Fruit fly (Drosophila melanogaster): ENCODE data around the gene CG4565.

CG4565 gene

DNA sequence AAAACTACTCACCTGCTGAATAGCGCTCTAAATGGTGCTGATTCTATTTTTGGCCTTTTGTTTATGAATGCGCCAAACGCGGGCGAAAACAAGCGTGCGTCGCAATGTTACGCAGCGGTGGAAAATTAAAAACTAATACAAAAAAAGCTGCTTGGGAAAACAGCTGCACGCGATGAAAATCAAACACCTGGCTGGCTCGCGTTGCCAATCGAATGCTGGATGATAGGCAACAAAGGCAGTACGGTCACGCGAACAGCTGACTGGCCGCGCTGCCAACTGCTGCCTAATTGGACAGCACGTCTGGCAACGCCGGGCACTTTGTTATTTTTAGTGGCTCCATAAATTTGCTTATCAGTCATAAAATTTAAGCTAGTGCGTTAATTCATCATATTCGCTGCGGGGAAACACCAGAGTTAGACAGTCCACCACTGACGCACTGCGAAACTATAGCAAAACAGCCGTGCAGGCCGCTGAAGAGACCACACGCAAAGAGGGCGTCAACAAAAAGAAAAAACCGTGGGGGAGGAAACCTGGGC lies 16.0 kb downstream of the CG4565 start, which contains the start of the genes SelR and Tsp86D (continued):
- TF ChIP-seq NfI (GFP tag; optimal IDR thresholded peaks at IDR 0.05) (peak; percentile 25), CG2678 (tag; optimal IDR thresholded peaks at IDR 0.05) (peak; percentile 43), CG1233 (GFP tag; optimal IDR thresholded peaks at IDR 0.05) (peak; percentile 48), CG7987 (GFP tag; optimal IDR thresholded peaks at IDR 0.05) (peak; percentile 64), MESR4 (GFP tag; optimal IDR thresholded peaks at IDR 0.05) (peak; percentile 87), Doc3 (GFP tag; IDR thresholded peaks at IDR 0.05; ENCODE audit: partially characterized antibody) (peak; percentile 40; the same call in 2 of the 3 replicates), mam (GFP tag; optimal IDR thresholded peaks at IDR 0.05) (no peak), kah (GFP tag; optimal IDR thresholded peaks at IDR 0.05) (peak; percentile 78), ranshi (GFP tag; IDR thresholded peaks at IDR 0.05) (no peak), D19A (tag; optimal IDR thresholded peaks at IDR 0.05) (peak; percentile 12), Chrac-16 (GFP tag; optimal IDR thresholded peaks at IDR 0.05) (no peak), zf30C (GFP tag; optimal IDR thresholded peaks at IDR 0.05) (no peak), zfh2 (GFP tag; optimal IDR thresholded peaks at IDR 0.05) (no peak), Hr3 (GFP tag; optimal IDR thresholded peaks at IDR 0.05) (no peak), CG10654 (GFP tag; optimal IDR thresholded peaks at IDR 0.05) (no peak), rib (GFP tag; IDR thresholded peaks at IDR 0.05) (no peak), gt (GFP tag; IDR thresholded peaks at IDR 0.05) (no peak), kay (GFP tag; optimal IDR thresholded peaks at IDR 0.05) (no peak), CG17802 (tag; optimal IDR thresholded peaks at IDR 0.05) (no peak), sob (GFP tag; IDR thresholded peaks at IDR 0.05) (peak; percentile 41; the same call in 1 of the 2 replicates), CG7745 (tag; optimal IDR thresholded peaks at IDR 0.05) (no peak), pita (GFP tag; optimal IDR thresholded peaks at IDR 0.05) (no peak), CG13287 (GFP tag; IDR thresholded peaks at IDR 0.05; ENCODE audit: partially characterized antibody) (peak; percentile 81), Sry-β (GFP tag; optimal IDR thresholded peaks at IDR 0.05) (no peak), CG11085 (GFP tag; IDR thresholded peaks at IDR 0.05) (no peak), gfzf (GFP tag; optimal IDR thresholded peaks at IDR 0.05) (peak; percentile 66), otp (GFP tag; IDR thresholded peaks at IDR 0.05) (peak; percentile 61; the same call in 1 of the 3 replicates), CG8944 (GFP tag; optimal IDR thresholded peaks at IDR 0.05) (no peak), CG42726 (GFP tag; IDR thresholded peaks at IDR 0.05; ENCODE audit: partially characterized antibody) (peak; percentile 72), Rfx (GFP tag; IDR thresholded peaks at IDR 0.05) (peak; percentile 49; the same call in 1 of the 2 replicates), dimm (GFP tag; IDR thresholded peaks at IDR 0.05) (no peak), mirr (GFP tag; optimal IDR thresholded peaks at IDR 0.05) (peak; percentile 82), HHEX (GFP tag; optimal IDR thresholded peaks at IDR 0.05) (peak; percentile 17), phol (tag; optimal IDR thresholded peaks at IDR 0.05) (peak; percentile 50), CG2875 (GFP tag; optimal IDR thresholded peaks at IDR 0.05) (no peak), CG9437 (GFP tag; optimal IDR thresholded peaks at IDR 0.05) (peak; percentile 8), CG11560 (tag; IDR thresholded peaks at IDR 0.05) (no peak), Bgb (GFP tag; IDR thresholded peaks at IDR 0.05; ENCODE audit: partially characterized antibody) (peak; percentile 74), CG7963 (GFP tag; IDR thresholded peaks at IDR 0.05; ENCODE audit: partially characterized antibody) (peak; percentile 25; the same call in 1 of the 3 replicates), gsb (GFP tag; IDR thresholded peaks at IDR 0.05) (no peak), sug (tag; optimal IDR thresholded peaks at IDR 0.05) (peak; percentile 95), Spps (tag; optimal IDR thresholded peaks at IDR 0.05) (no peak), lbe (GFP tag; optimal IDR thresholded peaks at IDR 0.05) (no peak), H2.0 (GFP tag; IDR thresholded peaks at IDR 0.05) (no peak), CG2712 (tag; optimal IDR thresholded peaks at IDR 0.05) (peak; percentile 58), pan (optimal IDR thresholded peaks at IDR 0.05) (no peak), pan (GFP tag; optimal IDR thresholded peaks at IDR 0.05 in 1 of 2, IDR thresholded peaks at IDR 0.05 in 1 of 2) (no peak), Lim3 (GFP tag; IDR thresholded peaks at IDR 0.05) (no peak), stwl (tag; optimal IDR thresholded peaks at IDR 0.05) (peak; percentile 75), Nf-YC (tag; optimal IDR thresholded peaks at IDR 0.05) (peak; percentile 66)

Data from whole organism, embryonic.